Worm (Caenorhabditis elegans) whole organism, L4 larva: ENCODE results near the gene hif-1.

Experiments used
- Y105C5A.15 ChIP-seq: fragments of 200-800 bp; sonication (Bioruptor generic); IDR thresholded peaks from 2 replicates; pipeline ENCODE4 v1.3.6; 2022; ENCODE audit warnings: missing genetic modification characterization, missing compliant biosample characterization
- Y5F2A.4 ChIP-seq: fragments of 200-800 bp; sonication (Bioruptor generic); optimal IDR thresholded peaks from 2 replicates; lab custom pipeline; 2018; ENCODE audit warnings: mild to moderate bottlenecking, missing genetic modification characterization, missing compliant biosample characterization
- ZK337.2 ChIP-seq: fragments of 200-800 bp; sonication (Bioruptor generic); IDR thresholded peaks from 2 replicates; pipeline ENCODE4 v1.3.6; 2022; ENCODE audit warnings: missing genetic modification reagents, missing genetic modification characterization, missing compliant biosample characterization
- aha-1 ChIP-seq: fragments of 150-350 bp; peaks from one replicate; lab custom pipeline; 2014; ENCODE audit warnings: missing biosample characterization, missing genetic modification characterization
- attf-4 ChIP-seq: sonication (generic microtip); optimal IDR thresholded peaks from 3 replicates; lab custom pipeline; 2017; ENCODE audit warnings: missing biosample characterization, missing genetic modification characterization
- ceh-20 ChIP-seq: fragments of 200-800 bp; sonication (Bioruptor generic); IDR thresholded peaks from 2 replicates; pipeline ENCODE4 v1.3.6; 2022; ENCODE audit warnings: missing genetic modification reagents, missing genetic modification characterization, missing compliant biosample characterization
- ceh-28 ChIP-seq: fragments of 150-350 bp; optimal IDR thresholded peaks from 2 replicates; lab custom pipeline; 2014; ENCODE audit warnings: missing biosample characterization, missing genetic modification reagents, missing genetic modification characterization
- daf-16 ChIP-seq, 3 experiments: sonication (generic microtip); optimal IDR thresholded peaks; 2 replicates each; lab custom pipeline; 2016 to 2017; ENCODE audit warnings: missing genetic modification characterization in 3 of 3, missing genetic modification reagents in 3 of 3, mild to moderate bottlenecking in 2 of 3, missing compliant biosample characterization in 2 of 3, missing biosample characterization in 1 of 3, moderate library complexity in 1 of 3
- dmd-6 ChIP-seq: fragments of 200-800 bp; sonication (Bioruptor generic); IDR thresholded peaks from 2 replicates; pipeline ENCODE4 v1.3.6; 2022; ENCODE audit warnings: missing genetic modification reagents, missing genetic modification characterization, missing compliant biosample characterization
- duxl-1 ChIP-seq: sonication (generic microtip); optimal IDR thresholded peaks from 2 replicates; lab custom pipeline; 2016; ENCODE audit warnings: mild to moderate bottlenecking, missing genetic modification characterization, moderate library complexity, missing compliant biosample characterization; ENCODE audit not compliant: poor library complexity
- dve-1 ChIP-seq: sonication (generic microtip); optimal IDR thresholded peaks from 2 replicates; lab custom pipeline; 2017; ENCODE audit warnings: antibody characterized with exemption, mild to moderate bottlenecking, missing genetic modification characterization, missing compliant biosample characterization; ENCODE audit not compliant: insufficient read depth
- gei-8 ChIP-seq: fragments of 200-800 bp; sonication (Bioruptor generic); optimal IDR thresholded peaks from 2 replicates; lab custom pipeline; 2018; ENCODE audit warnings: mild to moderate bottlenecking, missing genetic modification characterization, missing compliant biosample characterization
- hif-1 ChIP-seq, 2 experiments: sonication (generic microtip); optimal IDR thresholded peaks; 2 replicates each; lab custom pipeline; 2016 to 2017; ENCODE audit warnings: missing compliant biosample characterization in 2 of 2, missing genetic modification characterization in 2 of 2, missing genetic modification reagents in 2 of 2, missing genotype in 2 of 2, mild to moderate bottlenecking in 1 of 2
- hlh-11 ChIP-seq: fragments of 200-800 bp; sonication (Bioruptor generic); optimal IDR thresholded peaks from 2 replicates; lab custom pipeline; 2018; ENCODE audit warnings: mild to moderate bottlenecking, missing genetic modification characterization, missing compliant biosample characterization
- hlh-30 ChIP-seq: sonication (generic microtip); optimal IDR thresholded peaks from 2 replicates; lab custom pipeline; 2017; ENCODE audit warnings: antibody characterized with exemption, mild to moderate bottlenecking, missing genetic modification characterization, missing compliant biosample characterization; ENCODE audit not compliant: insufficient read depth
- hmg-1.1 ChIP-seq: fragments of 200-800 bp; sonication (Bioruptor generic); IDR thresholded peaks from 2 replicates; pipeline ENCODE4 v1.3.6; 2022; ENCODE audit warnings: missing genetic modification reagents, missing genetic modification characterization, missing compliant biosample characterization
- lin-15B ChIP-seq: fragments of 150-350 bp; sonication (generic microtip); optimal IDR thresholded peaks from 3 replicates; lab custom pipeline; 2014; ENCODE audit warnings: missing biosample characterization, missing genetic modification characterization
- mdt-29 ChIP-seq: fragments of 200-800 bp; sonication (Bioruptor generic); IDR thresholded peaks from 2 replicates; pipeline ENCODE4 v1.3.6; 2022; ENCODE audit warnings: missing genetic modification reagents, missing genetic modification characterization, missing compliant biosample characterization
- mes-2 ChIP-seq: sonication (generic microtip); optimal IDR thresholded peaks from 2 replicates; lab custom pipeline; 2016; ENCODE audit warnings: missing genotype, mild to moderate bottlenecking, missing genetic modification characterization, missing compliant biosample characterization; ENCODE audit not compliant: poor library complexity, severe bottlenecking
- mxl-3 ChIP-seq: fragments of 200-800 bp; sonication (Bioruptor generic); optimal IDR thresholded peaks from 2 replicates; lab custom pipeline; 2018; ENCODE audit warnings: mild to moderate bottlenecking, missing genetic modification characterization, missing compliant biosample characterization
- nhr-10 ChIP-seq: fragments of 150-350 bp; optimal IDR thresholded peaks from 2 replicates; lab custom pipeline; 2014; ENCODE audit warnings: missing biosample characterization, missing genetic modification characterization
- nhr-102 ChIP-seq: sonication (generic microtip); optimal IDR thresholded peaks from 2 replicates; lab custom pipeline; 2016; ENCODE audit warnings: mild to moderate bottlenecking, missing genetic modification characterization, moderate library complexity, missing compliant biosample characterization
- nhr-25 ChIP-seq: sonication (generic microtip); optimal IDR thresholded peaks from 2 replicates; lab custom pipeline; 2017; ENCODE audit warnings: missing genetic modification characterization, mild to moderate bottlenecking, missing compliant biosample characterization, antibody characterized with exemption, moderate library complexity, borderline replicate concordance; ENCODE audit not compliant: insufficient read depth
- nhr-28 ChIP-seq: fragments of 150-350 bp; optimal IDR thresholded peaks from 2 replicates; lab custom pipeline; 2014; ENCODE audit warnings: missing biosample characterization, missing genetic modification characterization
- nhr-41 ChIP-seq: fragments of 200-800 bp; sonication (Bioruptor generic); IDR thresholded peaks from 2 replicates; pipeline ENCODE4 v1.3.6; 2022; ENCODE audit warnings: missing genetic modification reagents, missing genetic modification characterization, missing compliant biosample characterization
- nhr-48 ChIP-seq: sonication (generic microtip); optimal IDR thresholded peaks from 2 replicates; lab custom pipeline; 2016; ENCODE audit warnings: mild to moderate bottlenecking, missing genetic modification characterization, missing compliant biosample characterization
- nhr-6 ChIP-seq: fragments of 150-350 bp; optimal IDR thresholded peaks from 2 replicates; lab custom pipeline; 2014; ENCODE audit warnings: missing biosample characterization, missing genetic modification characterization
- nhr-76 ChIP-seq: fragments of 150-350 bp; optimal IDR thresholded peaks from 2 replicates; lab custom pipeline; 2014; ENCODE audit warnings: missing biosample characterization, missing genetic modification characterization
- nhr-77 ChIP-seq: fragments of 150-350 bp; optimal IDR thresholded peaks from 2 replicates; lab custom pipeline; 2014; ENCODE audit warnings: missing biosample characterization, missing genetic modification characterization
- pha-4 ChIP-seq, 2 experiments: fragments of 150-350 bp in 1 of 2; fragments of 200-800 bp in 1 of 2; sonication (Bioruptor generic) in 1 of 2; IDR thresholded peaks in 1 of 2; optimal IDR thresholded peaks in 1 of 2; 2 replicates each; pipeline versions ENCODE4 v1.3.6 to Lab custom; 2014 to 2022; ENCODE audit warnings: missing genetic modification characterization in 2 of 2, missing genetic modification reagents in 2 of 2, missing biosample characterization in 1 of 2, missing compliant biosample characterization in 1 of 2
- php-3 ChIP-seq: fragments of 200-800 bp; sonication (Bioruptor generic); IDR thresholded peaks from 2 replicates; pipeline ENCODE4 v1.3.6; 2022; ENCODE audit warnings: missing genetic modification reagents, missing genetic modification characterization, missing compliant biosample characterization
- pqm-1 ChIP-seq: sonication (generic microtip); optimal IDR thresholded peaks from 2 replicates; lab custom pipeline; 2017; ENCODE audit warnings: missing biosample characterization, missing genetic modification characterization
- set-16 ChIP-seq: fragments of 200-800 bp; sonication (Bioruptor generic); IDR thresholded peaks from 2 replicates; pipeline ENCODE4 v1.3.6; 2022; ENCODE audit warnings: missing genetic modification reagents, missing genetic modification characterization, missing compliant biosample characterization
- snpc-1.2 ChIP-seq: fragments of 200-800 bp; sonication (Bioruptor generic); IDR thresholded peaks from 2 replicates; pipeline ENCODE4 v1.3.6; 2022; ENCODE audit warnings: missing genetic modification reagents, missing genetic modification characterization, missing compliant biosample characterization
- spr-1 ChIP-seq: sonication (generic microtip); optimal IDR thresholded peaks from 2 replicates; lab custom pipeline; 2016; ENCODE audit warnings: mild to moderate bottlenecking, missing genetic modification characterization, missing compliant biosample characterization
- spr-3 ChIP-seq: fragments of 200-800 bp; sonication (Bioruptor generic); optimal IDR thresholded peaks from 2 replicates; lab custom pipeline; 2018; ENCODE audit warnings: mild to moderate bottlenecking, missing genetic modification characterization, missing compliant biosample characterization
- tag-97 ChIP-seq: fragments of 200-800 bp; sonication (Bioruptor generic); IDR thresholded peaks from 2 replicates; pipeline ENCODE4 v1.3.6; 2022; ENCODE audit warnings: missing genetic modification characterization, missing compliant biosample characterization
- tra-1 ChIP-seq: fragments of 200-800 bp; sonication (Bioruptor generic); IDR thresholded peaks from 2 replicates; pipeline ENCODE4 v1.3.6; 2022; ENCODE audit warnings: missing genetic modification reagents, missing genetic modification characterization, missing compliant biosample characterization
- unc-130 ChIP-seq: sonication (generic microtip); optimal IDR thresholded peaks from 2 replicates; lab custom pipeline; 2016; ENCODE audit warnings: missing genetic modification reagents, missing genetic modification characterization, missing compliant biosample characterization
- unc-39 ChIP-seq: sonication (generic microtip); optimal IDR thresholded peaks from 2 replicates; lab custom pipeline; 2017; ENCODE audit warnings: missing biosample characterization, missing genetic modification characterization
- unc-62 ChIP-seq, 3 experiments: fragments of 150-350 bp in 1 of 3; sonication (generic microtip); optimal IDR thresholded peaks in 2 of 3; peaks in 1 of 3; 1 replicate in 1 of 3; 2 replicates in 2 of 3; lab custom pipeline; 2014 to 2017; ENCODE audit warnings: missing biosample characterization in 3 of 3, missing genetic modification characterization in 3 of 3, missing genetic modification reagents in 3 of 3, missing genotype in 1 of 3

hif-1 gene

DNA sequence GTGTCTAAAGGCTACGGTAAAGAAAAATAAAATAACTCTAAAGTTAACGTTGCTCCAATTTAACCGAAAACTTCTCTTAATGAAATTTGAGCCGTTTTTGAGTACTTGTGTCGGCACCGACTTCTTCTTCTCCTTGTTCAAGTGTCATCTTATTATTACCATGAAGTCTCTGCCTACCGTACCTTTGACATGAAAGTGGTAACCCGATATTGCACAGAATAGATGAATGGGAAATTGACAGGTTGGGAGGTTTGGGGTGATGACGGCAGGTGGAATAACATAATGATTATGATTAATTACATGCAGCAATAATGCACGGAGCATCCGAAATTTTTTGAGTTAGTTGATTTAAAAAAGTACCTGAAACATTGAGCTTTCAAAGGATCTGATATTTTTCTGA is 33.4 kb upstream of the hif-1 start:
- TF ChIP-seq php-3 (GFP tag; lab: Robert Waterston, UW) (no peak), hmg-1.1 (GFP tag; lab: Robert Waterston, UW) (no peak), unc-62 (GFP tag; optimal IDR thresholded peaks at IDR 0.05 in 1 of 2; lab: Kevin White, UChicago) (no peak), unc-62 (tag; optimal IDR thresholded peaks at IDR 0.05; lab: Kevin White, UChicago) (no peak), ZK337.2 (GFP tag; lab: Robert Waterston, UW) (no peak), nhr-41 (GFP tag; lab: Robert Waterston, UW) (no peak), daf-16 (GFP tag; optimal IDR thresholded peaks at IDR 0.05; lab: Kevin White, UChicago) (no peak), daf-16 (tag; optimal IDR thresholded peaks at IDR 0.05; lab: Kevin White, UChicago) (no peak)

- TF ChIP-seq hlh-11 (tag; lab: Kevin White, UChicago) (no peak), pha-4 (GFP tag; IDR thresholded peaks at IDR 0.05; lab: Robert Waterston, UW) (no peak), pha-4 (tag; optimal IDR thresholded peaks at IDR 0.05; lab: Kevin White, UChicago) (peak; percentile 57)
These were observed 32.2 kb upstream of the hif-1 start for ce11 chrV:20747964-20748363.

- TF ChIP-seq nhr-28 (peak; percentile 6), unc-39 (tag; lab: Kevin White, UChicago) (no peak), pha-4 (GFP tag; IDR thresholded peaks at IDR 0.05; lab: Robert Waterston, UW) (no peak), pha-4 (tag; optimal IDR thresholded peaks at IDR 0.05; lab: Kevin White, UChicago) (peak; percentile 100)
These were observed 31.1 kb upstream of the hif-1 start for ce11 chrV:20749098-20749497.

DNA sequence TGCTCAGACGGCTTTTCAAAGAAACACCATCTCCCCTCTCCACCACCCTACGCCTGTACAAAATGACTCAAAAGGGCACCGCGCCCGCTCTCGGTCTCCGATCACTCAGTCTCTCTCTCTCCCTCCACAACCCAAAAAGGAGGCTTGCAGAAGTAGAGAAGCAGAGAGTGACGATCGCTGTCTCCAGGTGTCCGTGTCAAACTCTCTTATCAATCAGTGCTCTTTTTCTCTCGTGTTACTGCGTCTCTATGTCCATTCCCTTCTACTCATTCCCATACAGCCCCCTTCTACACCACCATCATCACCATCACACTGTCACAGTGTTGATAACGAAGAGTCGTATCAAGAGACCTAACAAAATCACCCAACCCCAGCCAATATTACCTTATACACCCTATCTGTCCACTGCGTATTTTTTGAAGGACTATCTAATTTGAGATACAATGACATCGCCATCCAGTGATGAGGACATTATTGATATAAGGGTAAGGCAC is 27.6 kb upstream of the hif-1 start, which contains the start of gene pha-4:
Gene pha-4, plus strand, starts transcription at position 444 of the 494 bp plus-strand sequence.
- TF ChIP-seq spr-3 (GFP tag; lab: Kevin White, UChicago) (no peak), unc-39 (tag; lab: Kevin White, UChicago) (no peak), nhr-102 (peak; percentile 32), nhr-76 (tag; lab: Kevin White, UChicago) (no peak), nhr-48 (peak; percentile 40), tra-1 (GFP tag; lab: Robert Waterston, UW) (no peak), attf-4 (tag; lab: Kevin White, UChicago) (no peak), hif-1 (tag; optimal IDR thresholded peaks at IDR 0.05; lab: Kevin White, UChicago) (peak in 1 of 2 experiments; percentile 8), gei-8 (GFP tag; lab: Kevin White, UChicago) (no peak), spr-1 (no peak), lin-15B (tag; lab: Kevin White, UChicago) (no peak), hlh-11 (tag; lab: Kevin White, UChicago) (peak; percentile 88), Y5F2A.4 (no peak), mdt-29 (GFP tag; lab: Robert Waterston, UW) (no peak), php-3 (GFP tag; lab: Robert Waterston, UW) (peak; percentile 68), mes-2 (tag; lab: Kevin White, UChicago) (peak; percentile 59), nhr-28 (peak; percentile 31), nhr-25 (no peak), nhr-77 (tag; lab: Kevin White, UChicago) (peak; percentile 20), set-16 (GFP tag; lab: Robert Waterston, UW) (peak; percentile 43), ceh-28 (no peak), dve-1 (tag; lab: Kevin White, UChicago) (peak; percentile 79), daf-16 (GFP tag; optimal IDR thresholded peaks at IDR 0.05; lab: Kevin White, UChicago) (no peak), daf-16 (tag; optimal IDR thresholded peaks at IDR 0.05; lab: Kevin White, UChicago) (peak; percentile 45), ceh-20 (GFP tag; lab: Robert Waterston, UW) (no peak), tag-97 (GFP tag; lab: Robert Waterston, UW) (no peak), snpc-1.2 (0 out of 2 replicates have a peak, but pooled peaks have one; percentile 28), pqm-1 (tag; lab: Kevin White, UChicago) (peak; percentile 59), aha-1 (peak; percentile 23), nhr-10 (no peak), mxl-3 (GFP tag; lab: Kevin White, UChicago) (peak; percentile 76), unc-130 (GFP tag; lab: Kevin White, UChicago) (no peak), nhr-6 (tag; lab: Kevin White, UChicago) (peak; percentile 65), Y105C5A.15 (no peak), duxl-1 (tag; lab: Kevin White, UChicago) (no peak), dmd-6 (GFP tag; lab: Robert Waterston, UW) (peak; percentile 64; the same call in 1 of the 2 replicates), hlh-30 (tag; lab: Kevin White, UChicago) (peak; percentile 54)
